Worm (Caenorhabditis elegans) whole organism, mixed stage, embryonic: ENCODE results near the gene W02A2.12.
A peak's percentile ranks its signal among the peaks of the same experiment; 100 is the strongest.

ENCODE experiments used
- bed-3 ChIP-seq: fragments of 200-800 bp; sonication (Bioruptor generic); optimal IDR thresholded peaks from 3 replicates; lab custom pipeline; 2018; ENCODE audit warnings: mild to moderate bottlenecking, missing genetic modification characterization, moderate library complexity, missing compliant biosample characterization
- blmp-1 ChIP-seq: fragments of 150-350 bp; optimal IDR thresholded peaks from 2 replicates; lab custom pipeline; 2014; ENCODE audit warnings: missing biosample characterization, missing genetic modification characterization
- ceh-43 ChIP-seq: fragments of 200-800 bp; sonication (Bioruptor generic); optimal IDR thresholded peaks from 2 replicates; lab custom pipeline; 2018; ENCODE audit warnings: mild to moderate bottlenecking, missing genetic modification characterization, moderate library complexity, missing compliant biosample characterization
- ceh-83 ChIP-seq: fragments of 200-800 bp; sonication (Bioruptor generic); optimal IDR thresholded peaks from 2 replicates; lab custom pipeline; 2018; ENCODE audit warnings: mild to moderate bottlenecking, missing genetic modification characterization, missing compliant biosample characterization
- cnd-1 ChIP-seq: fragments of 200-800 bp; sonication (Bioruptor generic); optimal IDR thresholded peaks from 2 replicates; lab custom pipeline; 2018; ENCODE audit warnings: mild to moderate bottlenecking, missing genetic modification characterization, missing compliant biosample characterization
- drap-1 ChIP-seq: fragments of 200-800 bp; sonication (Bioruptor generic); optimal IDR thresholded peaks from 3 replicates; lab custom pipeline; 2018; ENCODE audit warnings: mild to moderate bottlenecking, missing genetic modification characterization, missing compliant biosample characterization
- elt-3 ChIP-seq: fragments of 150-350 bp; optimal IDR thresholded peaks from 2 replicates; lab custom pipeline; 2014; ENCODE audit warnings: missing biosample characterization, missing genetic modification characterization
- flh-1 ChIP-seq: fragments of 200-800 bp; sonication (Bioruptor generic); optimal IDR thresholded peaks from 2 replicates; lab custom pipeline; 2018; ENCODE audit warnings: mild to moderate bottlenecking, missing genetic modification characterization, moderate library complexity, missing compliant biosample characterization
- lin-13 ChIP-seq: fragments of 150-350 bp; optimal IDR thresholded peaks from 2 replicates; lab custom pipeline; 2014; ENCODE audit warnings: missing biosample characterization, missing genetic modification characterization
- lin-32 ChIP-seq: fragments of 200-800 bp; sonication (Bioruptor generic); optimal IDR thresholded peaks from 2 replicates; lab custom pipeline; 2018; ENCODE audit warnings: mild to moderate bottlenecking, missing genetic modification characterization, missing compliant biosample characterization
- lsy-2 ChIP-seq: fragments of 150-350 bp; optimal IDR thresholded peaks from 2 replicates; lab custom pipeline; 2014; ENCODE audit warnings: missing biosample characterization, missing genetic modification characterization
- mab-5 ChIP-seq: fragments of 150-350 bp; optimal IDR thresholded peaks from 2 replicates; lab custom pipeline; 2014; ENCODE audit warnings: missing biosample characterization, missing genetic modification characterization
- mep-1 ChIP-seq: fragments of 150-350 bp; optimal IDR thresholded peaks from 2 replicates; lab custom pipeline; 2017; ENCODE audit warnings: missing biosample characterization, missing genetic modification reagents, missing genetic modification characterization, inconsistent platforms
- mls-2 ChIP-seq: sonication (generic microtip); optimal IDR thresholded peaks from 2 replicates; lab custom pipeline; 2016; ENCODE audit warnings: mild to moderate bottlenecking, missing genetic modification characterization, moderate library complexity, missing compliant biosample characterization
- nhr-12 ChIP-seq: fragments of 150-350 bp; optimal IDR thresholded peaks from 2 replicates; lab custom pipeline; 2014; ENCODE audit warnings: missing biosample characterization, missing genetic modification characterization
- nhr-2 ChIP-seq: fragments of 150-350 bp; optimal IDR thresholded peaks from 2 replicates; lab custom pipeline; 2014; ENCODE audit warnings: missing biosample characterization, missing genetic modification characterization
- nhr-237 ChIP-seq: fragments of 150-350 bp; optimal IDR thresholded peaks from 2 replicates; lab custom pipeline; 2014; ENCODE audit warnings: missing biosample characterization, missing genetic modification characterization
- nhr-28 ChIP-seq: fragments of 150-350 bp; optimal IDR thresholded peaks from 2 replicates; lab custom pipeline; 2014; ENCODE audit warnings: missing biosample characterization, missing genetic modification characterization
- nhr-76 ChIP-seq: sonication (generic microtip); optimal IDR thresholded peaks from 2 replicates; lab custom pipeline; 2017; ENCODE audit warnings: missing biosample characterization, missing genetic modification characterization
- sem-2 ChIP-seq: fragments of 200-800 bp; sonication (Bioruptor generic); optimal IDR thresholded peaks from 2 replicates; lab custom pipeline; 2018; ENCODE audit warnings: mild to moderate bottlenecking, missing genetic modification characterization, missing compliant biosample characterization
- snpc-4 ChIP-seq: fragments of 150-350 bp; optimal IDR thresholded peaks from 2 replicates; lab custom pipeline; 2014; ENCODE audit warnings: missing biosample characterization, missing genetic modification characterization
- sptf-1 ChIP-seq: sonication (generic microtip); optimal IDR thresholded peaks from 2 replicates; lab custom pipeline; 2017; ENCODE audit warnings: mild to moderate bottlenecking, missing genetic modification characterization, moderate library complexity, missing compliant biosample characterization
- tbx-8 ChIP-seq: fragments of 200-800 bp; sonication (Bioruptor generic); optimal IDR thresholded peaks from 2 replicates; lab custom pipeline; 2018; ENCODE audit warnings: mild to moderate bottlenecking, missing genetic modification characterization, moderate library complexity, missing compliant biosample characterization
- unc-120 ChIP-seq: sonication (generic microtip); optimal IDR thresholded peaks from 2 replicates; lab custom pipeline; 2017; ENCODE audit warnings: missing genetic modification characterization, missing compliant biosample characterization; ENCODE audit not compliant: poor library complexity, severe bottlenecking
- unc-39 ChIP-seq: fragments of 150-350 bp; optimal IDR thresholded peaks from 2 replicates; lab custom pipeline; 2014; ENCODE audit warnings: missing biosample characterization, missing genetic modification characterization
- unc-62 ChIP-seq: fragments of 150-350 bp; optimal IDR thresholded peaks from 2 replicates; lab custom pipeline; 2014; ENCODE audit warnings: missing biosample characterization, missing genetic modification reagents, missing genetic modification characterization
- zip-8 ChIP-seq: fragments of 150-350 bp; optimal IDR thresholded peaks from 2 replicates; lab custom pipeline; 2014; ENCODE audit warnings: missing biosample characterization, missing genetic modification characterization
- ztf-11 ChIP-seq: fragments of 150-350 bp; optimal IDR thresholded peaks from 2 replicates; lab custom pipeline; 2014; ENCODE audit warnings: missing biosample characterization, missing genetic modification characterization

The W02A2.12 gene

DNA sequence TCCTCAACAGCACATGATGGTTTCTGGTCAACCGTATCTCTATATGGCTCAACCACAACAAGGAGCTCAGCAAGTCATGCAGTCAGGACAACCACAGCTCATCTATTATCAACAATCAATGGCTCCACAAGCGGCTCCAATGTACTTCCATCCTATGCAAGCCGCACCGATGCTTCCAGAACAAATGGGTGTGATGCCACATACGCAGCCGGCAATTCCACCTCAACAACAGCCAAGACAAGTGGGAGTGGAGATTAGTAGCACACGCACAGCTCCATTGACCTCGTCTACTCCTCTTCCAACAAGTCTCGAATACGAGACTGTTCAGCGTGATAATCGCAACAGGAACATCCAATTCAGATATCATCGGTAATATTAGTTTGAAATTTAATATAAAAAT is 5.4 kb upstream of the W02A2.12 start:
- no peak for TF ChIP-seq unc-120 (tag; lab: Kevin White, UChicago)
- no peak for TF ChIP-seq mab-5 (tag; lab: Kevin White, UChicago)
- TF ChIP-seq mep-1 (tag; lab: Kevin White, UChicago) = no peak
- no peak for TF ChIP-seq cnd-1 (tag; lab: Kevin White, UChicago)
- TF ChIP-seq nhr-76 (tag; lab: Kevin White, UChicago) = no peak
- TF ChIP-seq unc-62 (GFP tag; lab: Kevin White, UChicago) = no peak
- TF ChIP-seq lsy-2 (tag; lab: Kevin White, UChicago) = no peak
- no peak for TF ChIP-seq bed-3 (GFP tag; lab: Kevin White, UChicago)
- no peak for TF ChIP-seq unc-39
- no peak for TF ChIP-seq sem-2 (GFP tag; lab: Kevin White, UChicago)
- no peak for TF ChIP-seq elt-3
- no peak for TF ChIP-seq nhr-12 (tag; lab: Kevin White, UChicago)
- TF ChIP-seq zip-8 (tag; lab: Kevin White, UChicago) = no peak
- TF ChIP-seq sptf-1 (tag; lab: Kevin White, UChicago) = no peak
- no peak for TF ChIP-seq blmp-1
- no peak for TF ChIP-seq nhr-2

DNA sequence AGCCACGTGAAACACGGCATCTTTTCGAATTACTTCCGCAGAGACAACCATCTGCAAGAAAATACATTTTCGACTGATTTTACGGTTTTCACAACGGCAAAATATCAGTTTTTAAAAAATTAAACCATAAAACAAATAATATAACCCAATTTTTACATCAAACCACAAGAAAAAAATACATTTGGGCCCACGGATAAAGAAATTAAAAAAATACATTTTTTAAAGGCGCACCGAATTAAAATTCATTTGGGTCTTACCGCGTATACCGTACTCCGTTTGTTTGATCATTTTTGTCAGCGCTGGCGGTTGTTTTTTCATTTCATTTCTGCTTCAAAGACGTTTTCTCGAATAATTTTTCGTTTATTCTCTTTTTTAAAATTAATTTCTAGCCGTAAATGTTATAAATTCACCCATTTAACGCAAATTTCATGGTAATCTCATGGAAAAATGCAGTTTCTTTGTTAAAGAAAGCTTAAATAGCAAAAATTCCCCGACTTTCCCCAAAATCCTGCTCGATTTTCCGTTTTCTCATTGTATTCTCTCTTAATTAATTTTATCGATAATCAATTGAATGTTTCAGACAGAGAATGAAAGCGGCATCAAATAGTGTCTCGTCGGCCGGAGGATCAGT is 4.6 kb upstream of the W02A2.12 start, which contains the start of the genes rec-8 and mex-5:
TSS of gene rec-8 (minus strand) at position 51 of the 631 bp plus-strand sequence.
TSS of gene mex-5 (plus strand) at position 581 of the 631 bp plus-strand sequence.
- TF ChIP-seq ceh-43 (GFP tag; lab: Kevin White, UChicago) (no peak), lsy-2 (tag; lab: Kevin White, UChicago) (peak; percentile 74)

DNA sequence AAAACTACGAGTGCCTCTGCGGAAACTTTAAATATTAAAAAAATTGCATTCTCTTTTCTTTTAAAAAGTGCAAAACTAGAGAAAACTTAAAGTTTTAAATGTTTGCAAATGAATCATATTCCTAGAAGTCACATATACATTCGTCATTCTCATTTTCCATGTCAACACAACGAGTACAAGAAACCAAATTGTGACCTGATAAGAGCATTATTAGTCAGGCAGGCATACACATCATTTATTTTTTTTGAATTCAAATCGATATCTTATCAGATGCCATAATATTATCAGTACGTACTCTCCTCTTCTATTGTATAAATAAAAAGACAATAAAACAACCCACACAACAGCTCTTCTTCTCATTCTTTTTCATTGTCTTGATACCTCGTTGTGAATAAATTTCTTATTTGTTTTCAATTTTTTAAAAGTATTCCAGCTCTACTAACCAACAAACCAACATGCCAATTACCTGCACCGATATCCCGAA is 1.4 kb downstream of the W02A2.12 start, which contains the start of gene W02A2.9:
TSS of gene W02A2.9 (plus strand) at position 434 of the 484 bp plus-strand sequence.
- no peak for TF ChIP-seq mep-1 (tag; lab: Kevin White, UChicago)
- TF ChIP-seq lsy-2 (tag; lab: Kevin White, UChicago) = no peak
- TF ChIP-seq lin-32 (GFP tag; lab: Kevin White, UChicago) = no peak
- TF ChIP-seq elt-3 = no peak
- no peak for TF ChIP-seq lin-13
- no peak for TF ChIP-seq mls-2 (tag; lab: Kevin White, UChicago)
- TF ChIP-seq sem-2 (GFP tag; lab: Kevin White, UChicago) = no peak
- no peak for TF ChIP-seq nhr-2
- TF ChIP-seq unc-62 (GFP tag; lab: Kevin White, UChicago) = no peak
- no peak for TF ChIP-seq nhr-76 (tag; lab: Kevin White, UChicago)
- TF ChIP-seq unc-39 = no peak
- no peak for TF ChIP-seq ceh-83 (GFP tag; lab: Kevin White, UChicago)
- TF ChIP-seq nhr-12 (tag; lab: Kevin White, UChicago) = no peak
- TF ChIP-seq flh-1 (GFP tag; lab: Kevin White, UChicago) = no peak

ce11 chrIV:13346078-13346477 is 2.6 kb downstream of the W02A2.12 start:
- TF ChIP-seq ztf-11 (tag; lab: Kevin White, UChicago) (no peak), snpc-4 (tag; lab: Kevin White, UChicago) (no peak), sem-2 (GFP tag; lab: Kevin White, UChicago) (no peak), nhr-28 (no peak), zip-8 (tag; lab: Kevin White, UChicago) (no peak)
- TF ChIP-seq, all 35 proteins: peak for 0

ce11 chrIV:13342555-13342954 is 6.1 kb downstream of the W02A2.12 start, which contains the start of gene W02A2.5:
W02A2.5 (plus strand) TSS chrIV:13342855.
- TF ChIP-seq lin-32 (GFP tag; lab: Kevin White, UChicago) = no peak
- no peak for TF ChIP-seq mep-1 (tag; lab: Kevin White, UChicago)
- no peak for TF ChIP-seq sem-2 (GFP tag; lab: Kevin White, UChicago)
- no peak for TF ChIP-seq mls-2 (tag; lab: Kevin White, UChicago)
- TF ChIP-seq unc-120 (tag; lab: Kevin White, UChicago) = no peak
- no peak for TF ChIP-seq drap-1 (GFP tag; lab: Kevin White, UChicago)

DNA sequence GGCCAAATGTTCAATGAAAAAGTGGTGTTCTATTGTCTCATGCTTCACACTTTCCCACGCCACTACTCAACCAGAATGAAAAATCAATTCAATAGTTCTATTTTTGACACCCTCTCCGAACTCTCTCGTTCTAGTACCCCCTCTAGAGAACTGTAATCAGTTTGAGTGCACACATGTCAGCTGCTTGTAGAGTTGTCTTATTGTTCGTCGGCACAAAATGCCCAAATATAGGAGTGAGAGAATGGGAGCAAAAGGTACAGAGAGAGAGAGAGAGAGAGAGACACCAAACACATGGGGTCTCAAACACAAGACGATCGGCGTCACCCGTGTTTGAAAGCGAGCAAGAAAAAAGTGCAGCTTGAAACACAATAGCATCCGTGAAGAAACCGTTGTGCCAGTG is 14.3 kb downstream of the W02A2.12 start:
- TF ChIP-seq ceh-43 (GFP tag; lab: Kevin White, UChicago) (no peak), lsy-2 (tag; lab: Kevin White, UChicago) (no peak), nhr-2 (no peak), ceh-83 (GFP tag; lab: Kevin White, UChicago) (no peak), nhr-76 (tag; lab: Kevin White, UChicago) (no peak), nhr-12 (tag; lab: Kevin White, UChicago) (no peak), flh-1 (GFP tag; lab: Kevin White, UChicago) (no peak), lin-13 (no peak), sptf-1 (tag; lab: Kevin White, UChicago) (no peak), cnd-1 (tag; lab: Kevin White, UChicago) (no peak), nhr-28 (no peak), nhr-237 (tag; lab: Kevin White, UChicago) (no peak), drap-1 (GFP tag; lab: Kevin White, UChicago) (no peak), tbx-8 (GFP tag; lab: Kevin White, UChicago) (no peak)
